Fruit fly (Drosophila melanogaster) whole organism, embryonic: Measurements from ENCODE around the gene Vlet.

ENCODE experiments used
- Atf3 ChIP-seq: fragments of 200-800 bp; sonication (Bioruptor generic); optimal IDR thresholded peaks from 3 replicates; lab custom pipeline; 2016; ENCODE audit warnings: missing biosample characterization, missing genetic modification characterization
- CG10959 ChIP-seq: fragments of 200-800 bp; sonication (Bioruptor generic); IDR thresholded peaks from 2 replicates; pipeline ENCODE4 v1.3.6; 2022; ENCODE audit warnings: missing biosample characterization, missing genetic modification characterization
- CG12219 ChIP-seq: fragments of 200-800 bp; sonication (Bioruptor generic); optimal IDR thresholded peaks from 3 replicates; lab custom pipeline; 2018; ENCODE audit warnings: missing biosample characterization, mild to moderate bottlenecking, missing genetic modification characterization
- CG14050 ChIP-seq: fragments of 200-800 bp; sonication (Bioruptor generic); IDR thresholded peaks from 3 replicates; pipeline ENCODE4 v1.3.6; 2022; ENCODE audit warnings: missing biosample characterization, missing genetic modification characterization
- CG14710 ChIP-seq: fragments of 200-800 bp; sonication (Bioruptor generic); optimal IDR thresholded peaks from 3 replicates; lab custom pipeline; 2019; ENCODE audit warnings: missing biosample characterization, mild to moderate bottlenecking, missing genetic modification characterization, moderate library complexity
- CG15601 ChIP-seq: fragments of 200-800 bp; sonication (Bioruptor generic); optimal IDR thresholded peaks from 3 replicates; lab custom pipeline; 2019; ENCODE audit warnings: missing biosample characterization, mild to moderate bottlenecking, missing genetic modification characterization, moderate library complexity
- CG17568 ChIP-seq: fragments of 200-800 bp; sonication (Bioruptor generic); optimal IDR thresholded peaks from 2 replicates; lab custom pipeline; 2018; ENCODE audit warnings: missing biosample characterization, mild to moderate bottlenecking, missing genetic modification characterization, moderate library complexity
- CG2678 ChIP-seq: fragments of 200-800 bp; sonication (Bioruptor generic); optimal IDR thresholded peaks from 3 replicates; lab custom pipeline; 2019; ENCODE audit warnings: missing biosample characterization, mild to moderate bottlenecking, missing genetic modification characterization, moderate library complexity
- CG42726 ChIP-seq: fragments of 200-800 bp; sonication (Bioruptor generic); IDR thresholded peaks from 2 replicates; pipeline ENCODE4 v1.3.6; 2022; ENCODE audit warnings: missing biosample characterization, missing genetic modification characterization; ENCODE audit not compliant: partially characterized antibody
- CG4617 ChIP-seq: fragments of 200-800 bp; sonication (Bioruptor generic); optimal IDR thresholded peaks from 3 replicates; lab custom pipeline; 2016; ENCODE audit warnings: missing biosample characterization, missing genetic modification characterization, borderline replicate concordance
- CG4707 ChIP-seq: fragments of 200-800 bp; sonication (Bioruptor generic); optimal IDR thresholded peaks from 2 replicates; lab custom pipeline; 2018; ENCODE audit warnings: missing biosample characterization, mild to moderate bottlenecking, missing genetic modification characterization, moderate library complexity
- CG7786 ChIP-seq: fragments of 200-800 bp; sonication (Bioruptor generic); optimal IDR thresholded peaks from 2 replicates; lab custom pipeline; 2016; ENCODE audit warnings: missing biosample characterization, missing genetic modification characterization
- CG7963 ChIP-seq: fragments of 200-800 bp; sonication (Bioruptor generic); IDR thresholded peaks from 3 replicates; pipeline ENCODE4 v1.3.6; 2022; ENCODE audit warnings: missing biosample characterization, missing genetic modification characterization; ENCODE audit not compliant: partially characterized antibody
- CG9215 ChIP-seq: fragments of 200-800 bp; sonication (Bioruptor generic); IDR thresholded peaks from 2 replicates; pipeline ENCODE4 v1.3.6; 2022; ENCODE audit warnings: missing biosample characterization, missing genetic modification characterization
- Chrac-16 ChIP-seq: fragments of 200-800 bp; sonication (Bioruptor generic); optimal IDR thresholded peaks from 3 replicates; lab custom pipeline; 2016; ENCODE audit warnings: missing biosample characterization, missing genetic modification characterization
- D ChIP-seq, 2 experiments: fragments of 200-800 bp in 1 of 2; fragments of >200 bp in 1 of 2; sonication (Bioruptor generic) in 1 of 2; optimal IDR thresholded peaks; 2 replicates in 1 of 2; 3 replicates in 1 of 2; lab custom pipeline; 2017; ENCODE audit warnings: mild to moderate bottlenecking in 1 of 2, missing biosample characterization in 1 of 2, missing genetic modification characterization in 1 of 2, missing genetic modification reagents in 1 of 2
- D19B ChIP-seq: fragments of 200-800 bp; sonication (Bioruptor generic); optimal IDR thresholded peaks from 2 replicates; lab custom pipeline; 2017; ENCODE audit warnings: missing biosample characterization, mild to moderate bottlenecking, missing genetic modification characterization
- E2f1 ChIP-seq: fragments of 200-800 bp; sonication (Bioruptor generic); IDR thresholded peaks from 2 replicates; pipeline ENCODE4 v1.3.6; 2022; ENCODE audit warnings: missing biosample characterization, missing genetic modification characterization
- Eip74EF ChIP-seq, 2 experiments: fragments of 200-800 bp in 1 of 2; fragments of >200 bp in 1 of 2; sonication (Bioruptor generic) in 1 of 2; optimal IDR thresholded peaks; 2 replicates each; lab custom pipeline; 2017 to 2019; ENCODE audit warnings: missing biosample characterization in 2 of 2, missing genetic modification characterization in 2 of 2, mild to moderate bottlenecking in 1 of 2, moderate library complexity in 1 of 2
- Fer3 ChIP-seq: fragments of 200-800 bp; sonication (Bioruptor generic); optimal IDR thresholded peaks from 2 replicates; lab custom pipeline; 2018; ENCODE audit warnings: missing biosample characterization, mild to moderate bottlenecking, missing genetic modification characterization, moderate library complexity
- HLHmδ ChIP-seq: fragments of 200-800 bp; sonication (Bioruptor generic); optimal IDR thresholded peaks from 2 replicates; lab custom pipeline; 2018; ENCODE audit warnings: missing biosample characterization, mild to moderate bottlenecking, missing genetic modification characterization, moderate library complexity
- Hsf ChIP-seq: fragments of 200-800 bp; sonication (Bioruptor generic); optimal IDR thresholded peaks from 3 replicates; lab custom pipeline; 2016; ENCODE audit warnings: missing biosample characterization, missing genetic modification characterization
- Max ChIP-seq: fragments of 200-800 bp; sonication (Bioruptor generic); optimal IDR thresholded peaks from 2 replicates; lab custom pipeline; 2016; ENCODE audit warnings: missing biosample characterization, mild to moderate bottlenecking, missing genetic modification characterization
- Side ChIP-seq: fragments of 200-800 bp; sonication (Bioruptor generic); optimal IDR thresholded peaks from 2 replicates; lab custom pipeline; 2016; ENCODE audit warnings: missing biosample characterization, missing genetic modification characterization
- Sry-β ChIP-seq: fragments of 200-800 bp; sonication (Bioruptor generic); optimal IDR thresholded peaks from 2 replicates; lab custom pipeline; 2018; ENCODE audit warnings: missing biosample characterization, mild to moderate bottlenecking, missing genetic modification characterization, moderate library complexity
- Ssrp ChIP-seq: fragments of 200-800 bp; sonication (Bioruptor generic); optimal IDR thresholded peaks from 2 replicates; lab custom pipeline; 2018; ENCODE audit warnings: missing biosample characterization, mild to moderate bottlenecking, missing genetic modification characterization, moderate library complexity
- Taf1 ChIP-seq: fragments of 200-800 bp; sonication (Bioruptor generic); IDR thresholded peaks from 2 replicates; pipeline ENCODE4 v1.3.6; 2022; ENCODE audit warnings: missing biosample characterization, missing genetic modification characterization
- Trl ChIP-seq, 3 experiments: fragments of >200 bp in 2 of 3; fragments of 200-800 bp in 1 of 3; sonication (Bioruptor generic) in 1 of 3; optimal IDR thresholded peaks; 2 replicates in 1 of 3; 3 replicates in 2 of 3; lab custom pipeline; 2016 to 2017; ENCODE audit warnings: missing biosample characterization in 1 of 3, missing genetic modification characterization in 1 of 3
- br ChIP-seq: fragments of >200 bp; optimal IDR thresholded peaks from 2 replicates; lab custom pipeline; 2017
- bsh ChIP-seq, 2 experiments: fragments of 200-800 bp; sonication (Bioruptor generic); optimal IDR thresholded peaks; 2 replicates each; lab custom pipeline; 2017 to 2018; ENCODE audit warnings: mild to moderate bottlenecking in 2 of 2, missing biosample characterization in 2 of 2, missing genetic modification characterization in 2 of 2, moderate library complexity in 1 of 2
- cato ChIP-seq: fragments of 200-800 bp; sonication (Bioruptor generic); optimal IDR thresholded peaks from 2 replicates; lab custom pipeline; 2016; ENCODE audit warnings: missing biosample characterization, missing genetic modification characterization, borderline replicate concordance
- crol ChIP-seq: fragments of 200-800 bp; sonication (Bioruptor generic); IDR thresholded peaks from 2 replicates; pipeline ENCODE4 v1.3.6; 2022; ENCODE audit warnings: missing biosample characterization, missing genetic modification characterization
- esg ChIP-seq: fragments of 200-800 bp; sonication (Bioruptor generic); conservative IDR thresholded peaks from 2 replicates; pipeline ENCODE4 v1.3.6; 2022; ENCODE audit warnings: missing biosample characterization, missing genetic modification characterization
- fd64A ChIP-seq: fragments of 200-800 bp; sonication (Bioruptor generic); optimal IDR thresholded peaks from 3 replicates; lab custom pipeline; 2018; ENCODE audit warnings: missing biosample characterization, mild to moderate bottlenecking, missing genetic modification characterization
- fd96Cb ChIP-seq: fragments of 200-800 bp; sonication (Bioruptor generic); optimal IDR thresholded peaks from 2 replicates; lab custom pipeline; 2018; ENCODE audit warnings: missing biosample characterization, mild to moderate bottlenecking, missing genetic modification characterization, moderate library complexity
- fru ChIP-seq: fragments of >200 bp; optimal IDR thresholded peaks from 2 replicates; lab custom pipeline; 2017
- grn ChIP-seq: fragments of 200-800 bp; sonication (Bioruptor generic); optimal IDR thresholded peaks from 3 replicates; lab custom pipeline; 2017; ENCODE audit warnings: missing biosample characterization, missing genetic modification characterization
- jigr1 ChIP-seq: fragments of 200-800 bp; sonication (Bioruptor generic); IDR thresholded peaks from 3 replicates; pipeline ENCODE4 v1.3.6; 2022; ENCODE audit warnings: missing biosample characterization, missing genetic modification characterization
- jumu ChIP-seq: fragments of 200-800 bp; sonication (Bioruptor generic); optimal IDR thresholded peaks from 3 replicates; lab custom pipeline; 2016; ENCODE audit warnings: missing biosample characterization, missing genetic modification characterization
- ken ChIP-seq: fragments of 200-800 bp; sonication (Bioruptor generic); IDR thresholded peaks from 3 replicates; pipeline ENCODE4 v1.3.6; 2022; ENCODE audit warnings: missing biosample characterization, missing genetic modification characterization
- luna ChIP-seq: fragments of 200-800 bp; sonication (Bioruptor generic); optimal IDR thresholded peaks from 2 replicates; lab custom pipeline; 2016; ENCODE audit warnings: missing biosample characterization, missing genetic modification characterization
- maf-S ChIP-seq: fragments of 200-800 bp; sonication (Bioruptor generic); optimal IDR thresholded peaks from 2 replicates; lab custom pipeline; 2016; ENCODE audit warnings: missing biosample characterization, missing genetic modification characterization
- pum ChIP-seq: fragments of 200-800 bp; sonication (Bioruptor generic); optimal IDR thresholded peaks from 2 replicates; lab custom pipeline; 2016; ENCODE audit warnings: missing biosample characterization, missing genetic modification characterization
- run ChIP-seq: fragments of 200-800 bp; sonication (Bioruptor generic); optimal IDR thresholded peaks from 3 replicates; lab custom pipeline; 2018; ENCODE audit warnings: missing biosample characterization, mild to moderate bottlenecking, missing genetic modification characterization
- slbo ChIP-seq: fragments of 200-800 bp; sonication (Bioruptor generic); IDR thresholded peaks from 2 replicates; pipeline ENCODE4 v1.3.6; 2022; ENCODE audit warnings: missing biosample characterization, missing genetic modification characterization
- sob ChIP-seq: fragments of 200-800 bp; sonication (Bioruptor generic); IDR thresholded peaks from 2 replicates; pipeline ENCODE4 v1.3.6; 2022; ENCODE audit warnings: missing biosample characterization, missing genetic modification characterization
- tna ChIP-seq: fragments of 200-800 bp; sonication (Bioruptor generic); IDR thresholded peaks from 2 replicates; pipeline ENCODE4 v1.3.6; 2022; ENCODE audit warnings: missing biosample characterization, missing genetic modification characterization; ENCODE audit not compliant: partially characterized antibody
- toy ChIP-seq: fragments of 200-800 bp; sonication (Bioruptor generic); IDR thresholded peaks from 2 replicates; pipeline ENCODE4 v1.3.6; 2022; ENCODE audit warnings: missing biosample characterization, missing genetic modification characterization
- vnd ChIP-seq: fragments of 200-800 bp; sonication (Bioruptor generic); IDR thresholded peaks from 3 replicates; pipeline ENCODE4 v1.3.6; 2022; ENCODE audit warnings: missing biosample characterization, missing genetic modification characterization; ENCODE audit not compliant: partially characterized antibody
- yki ChIP-seq: fragments of >200 bp; optimal IDR thresholded peaks from 3 replicates; lab custom pipeline; 2018

Gene Vlet

DNA sequence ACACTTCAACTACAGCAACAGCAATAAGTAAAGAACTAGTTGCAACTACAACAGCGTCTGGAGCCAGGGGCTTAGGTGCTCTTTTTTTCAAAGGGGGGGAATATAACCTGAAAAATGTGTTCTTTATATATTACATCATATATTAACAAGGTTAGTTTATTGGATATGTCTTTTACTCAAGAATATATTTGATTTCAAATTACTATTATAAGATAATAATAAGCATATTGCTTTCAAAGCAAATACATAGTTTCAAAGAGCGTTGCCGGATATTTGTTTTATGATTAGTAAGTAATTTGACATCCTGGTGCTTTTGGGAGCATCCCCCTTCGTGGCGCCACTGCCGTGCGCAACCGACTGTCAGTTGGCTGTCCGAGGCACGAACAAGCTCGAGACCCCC, 19.3 kb downstream of the Vlet start (continued):
- peak; percentile 11 for TF ChIP-seq Hsf (GFP tag; lab: Kevin White, UChicago)
- peak; percentile 58 for TF ChIP-seq Ssrp (tag; lab: Kevin White, UChicago)
- TF ChIP-seq ken (GFP tag; lab: Robert Waterston, UW), result no peak
- TF ChIP-seq Fer3 (tag; lab: Kevin White, UChicago), result no peak
- no peak for TF ChIP-seq D19B
- TF ChIP-seq sob (GFP tag; lab: Robert Waterston, UW), result peak; percentile 52; the same call in 1 of the 2 replicates
- TF ChIP-seq E2f1, result peak; percentile 56
- no peak for TF ChIP-seq luna (GFP tag; lab: Kevin White, UChicago)
- no peak for TF ChIP-seq D (optimal IDR thresholded peaks at IDR 0.05; lab: Kevin White, UChicago)
- peak; percentile 7 for TF ChIP-seq D (GFP tag; optimal IDR thresholded peaks at IDR 0.05; lab: Kevin White, UChicago)
- peak; percentile 22 for TF ChIP-seq Chrac-16 (GFP tag; lab: Kevin White, UChicago)
- 0 out of 2 replicates have a peak, but pooled peaks have one; percentile 24 for TF ChIP-seq CG9215
- peak; percentile 40 for TF ChIP-seq run
- no peak for TF ChIP-seq Trl (optimal IDR thresholded peaks at IDR 0.05; lab: Kevin White, UChicago)
- TF ChIP-seq Trl (GFP tag; optimal IDR thresholded peaks at IDR 0.05; lab: Kevin White, UChicago), result no peak
- peak; percentile 60 for TF ChIP-seq CG15601 (tag; lab: Kevin White, UChicago)
- TF ChIP-seq Eip74EF (GFP tag; optimal IDR thresholded peaks at IDR 0.05; lab: Kevin White, UChicago), result peak in 1 of 2 experiments; percentile 40
- TF ChIP-seq grn (GFP tag; lab: Kevin White, UChicago), result no peak
- TF ChIP-seq CG10959, result no peak
- TF ChIP-seq jigr1 (GFP tag; lab: Robert Waterston, UW), result peak; percentile 42; the same call in 1 of the 3 replicates
- TF ChIP-seq slbo (GFP tag; lab: Robert Waterston, UW), result no peak
- TF ChIP-seq CG4617 (GFP tag; lab: Kevin White, UChicago), result no peak
- TF ChIP-seq Max (GFP tag; lab: Kevin White, UChicago), result no peak
- TF ChIP-seq jumu (GFP tag; lab: Kevin White, UChicago), result no peak
- no peak for TF ChIP-seq toy (GFP tag; lab: Robert Waterston, UW)
- TF ChIP-seq crol (GFP tag; lab: Robert Waterston, UW), result no peak
- no peak for TF ChIP-seq fd64A (GFP tag; lab: Kevin White, UChicago)
- no peak for TF ChIP-seq HLHmδ
- no peak for TF ChIP-seq CG42726 (GFP tag; lab: Robert Waterston, UW)
- TF ChIP-seq maf-S (GFP tag; lab: Kevin White, UChicago), result no peak
- no peak for TF ChIP-seq br (lab: Kevin White, UChicago)
- TF ChIP-seq CG2678 (tag; lab: Kevin White, UChicago), result peak; percentile 70
- no peak for TF ChIP-seq yki (lab: Kevin White, UChicago)
- no peak for TF ChIP-seq fru (lab: Kevin White, UChicago)
- no peak for TF ChIP-seq Sry-β
- TF ChIP-seq Side (GFP tag; lab: Kevin White, UChicago), result no peak
- TF ChIP-seq CG7963 (GFP tag; lab: Robert Waterston, UW), result no peak
- no peak for TF ChIP-seq CG7786 (GFP tag; lab: Kevin White, UChicago)
- peak; percentile 57 to 76 for TF ChIP-seq bsh (GFP tag; optimal IDR thresholded peaks at IDR 0.05; lab: Kevin White, UChicago)
- peak; percentile 69 for TF ChIP-seq fd96Cb (tag; lab: Kevin White, UChicago)
- TF ChIP-seq CG17568, result no peak
- TF ChIP-seq cato, result no peak
- no peak for TF ChIP-seq tna (GFP tag; lab: Robert Waterston, UW)
- no peak for TF ChIP-seq Atf3 (GFP tag; lab: Kevin White, UChicago)
- TF ChIP-seq CG4707 (GFP tag; lab: Kevin White, UChicago), result no peak
- TF ChIP-seq CG12219, result peak; percentile 5
- no peak for TF ChIP-seq pum
- no peak for TF ChIP-seq Taf1 (GFP tag; lab: Robert Waterston, UW)
- no peak for TF ChIP-seq vnd (GFP tag; lab: Robert Waterston, UW)
- peak; percentile 40 for TF ChIP-seq CG14710 (tag; lab: Kevin White, UChicago)
- 0 out of 3 replicates have a peak, but pooled peaks have one; percentile 11 for TF ChIP-seq CG14050
- TF ChIP-seq esg (GFP tag; lab: Robert Waterston, UW), result peak; percentile 35
